Worm (Caenorhabditis elegans): Measurements from ENCODE around the gene best-14.

Gene best-14

ce11 chrV:10589774-10590528 lies 32.2 kb downstream of the best-14 start, which contains the start of gene ttr-23 (continued):
- TF ChIP-seq hlh-30 (tag; optimal IDR thresholded peaks at IDR 0.05; ENCODE audit: insufficient read depth): peak; percentile 14
- no peak for TF ChIP-seq nhr-10 (tag; optimal IDR thresholded peaks at IDR 0.05)
- no peak for TF ChIP-seq ZK337.2 (GFP tag; IDR thresholded peaks at IDR 0.05)
- TF ChIP-seq lin-15B (tag; optimal IDR thresholded peaks at IDR 0.05): no peak
- no peak for TF ChIP-seq Y75B8A.6 (GFP tag; IDR thresholded peaks at IDR 0.05)
- no peak for TF ChIP-seq spr-3 (GFP tag; optimal IDR thresholded peaks at IDR 0.05)
- TF ChIP-seq hif-1 (tag; optimal IDR thresholded peaks at IDR 0.05): peak in 1 of 2 experiments; percentile 74
- no peak for TF ChIP-seq F49E8.2 (tag; optimal IDR thresholded peaks at IDR 0.05; ENCODE audit: borderline replicate concordance)

- TF ChIP-seq zip-2 (tag; optimal IDR thresholded peaks at IDR 0.05) (no peak), ceh-82 (tag; optimal IDR thresholded peaks at IDR 0.05) (no peak), duxl-1 (tag; optimal IDR thresholded peaks at IDR 0.05; ENCODE audit: poor library complexity) (no peak), php-3 (GFP tag; IDR thresholded peaks at IDR 0.05) (no peak), lin-13 (GFP tag; optimal IDR thresholded peaks at IDR 0.05) (no peak), daf-8 (GFP tag; IDR thresholded peaks at IDR 0.05) (no peak), lin-1 (GFP tag; IDR thresholded peaks at IDR 0.05) (no peak)
These were observed 34.7 kb downstream of the best-14 start, which contains the start of gene T21C9.9 for ce11 chrV:10592479-10592878. T21C9.9 (minus strand) TSS chrV:10592579.

ce11 chrV:10594810-10595209 lies 37.0 kb downstream of the best-14 start, which contains the start of gene T21C9.11:
T21C9.11 (minus strand) TSS chrV:10594910.
- TF ChIP-seq ZK337.2 (GFP tag; IDR thresholded peaks at IDR 0.05) (no peak), mxl-3 (GFP tag; optimal IDR thresholded peaks at IDR 0.05) (no peak), mdl-1 (tag; optimal IDR thresholded peaks at IDR 0.05) (no peak), lin-29 (GFP tag; IDR thresholded peaks at IDR 0.05) (no peak), daf-12 (tag; optimal IDR thresholded peaks at IDR 0.05) (no peak), snpc-1.2 (GFP tag; IDR thresholded peaks at IDR 0.05) (no peak)

ce11 chrV:10597234-10597633 lies 39.5 kb downstream of the best-14 start, which contains the start of gene T21C9.13:
T21C9.13 (plus strand) TSS chrV:10597266.
- TF ChIP-seq F10B5.3 (tag; optimal IDR thresholded peaks at IDR 0.05) (no peak), dmd-6 (GFP tag; IDR thresholded peaks at IDR 0.05) (no peak)

ce11 chrV:10598670-10599154 lies 40.9 kb downstream of the best-14 start, which contains the start of gene scpl-4:
scpl-4 (plus strand) TSS chrV:10599104.
- no peak for TF ChIP-seq jun-1 (tag; optimal IDR thresholded peaks at IDR 0.05)
- TF ChIP-seq R02D3.7 (tag; optimal IDR thresholded peaks at IDR 0.05): peak; percentile 21
- no peak for TF ChIP-seq nhr-77 (tag; optimal IDR thresholded peaks at IDR 0.05)
- no peak for TF ChIP-seq nhr-11 (tag; optimal IDR thresholded peaks at IDR 0.05)
- no peak for TF ChIP-seq dpl-1 (GFP tag; optimal IDR thresholded peaks at IDR 0.05)
- TF ChIP-seq set-16 (GFP tag; IDR thresholded peaks at IDR 0.05): no peak
- TF ChIP-seq fkh-10 (GFP tag; optimal IDR thresholded peaks at IDR 0.05): no peak
- TF ChIP-seq ctbp-1 (GFP tag; IDR thresholded peaks at IDR 0.05): no peak
- TF ChIP-seq dve-1 (tag; optimal IDR thresholded peaks at IDR 0.05; ENCODE audit: insufficient read depth): no peak
- no peak for TF ChIP-seq php-3 (GFP tag; IDR thresholded peaks at IDR 0.05)
- no peak for TF ChIP-seq ZK337.2 (GFP tag; IDR thresholded peaks at IDR 0.05)
- peak; percentile 88 for TF ChIP-seq T20F7.1 (GFP tag; optimal IDR thresholded peaks at IDR 0.05)
- no peak for TF ChIP-seq egl-43 (GFP tag; IDR thresholded peaks at IDR 0.05)

Measured in whole organism, L4 larva.